Fruit fly (Drosophila melanogaster) whole organism, embryonic: ENCODE data around the gene Sfp77F.

Experiments
- Antp ChIP-seq: fragments of 200-800 bp; sonication (Bioruptor generic); optimal IDR thresholded peaks from 3 replicates; lab custom pipeline; 2016; ENCODE audit warnings: missing biosample characterization, missing genetic modification characterization
- Atf3 ChIP-seq: fragments of 200-800 bp; sonication (Bioruptor generic); optimal IDR thresholded peaks from 3 replicates; lab custom pipeline; 2016; ENCODE audit warnings: missing biosample characterization, missing genetic modification characterization
- CG10979 ChIP-seq: fragments of 200-800 bp; sonication (Bioruptor generic); optimal IDR thresholded peaks from 2 replicates; lab custom pipeline; 2018; ENCODE audit warnings: missing biosample characterization, mild to moderate bottlenecking, missing genetic modification characterization, moderate library complexity
- CG11723 ChIP-seq: fragments of 200-800 bp; sonication (Bioruptor generic); optimal IDR thresholded peaks from 2 replicates; lab custom pipeline; 2017; ENCODE audit warnings: missing biosample characterization, mild to moderate bottlenecking, missing genetic modification characterization
- CG1233 ChIP-seq: fragments of 200-800 bp; sonication (Bioruptor generic); optimal IDR thresholded peaks from 4 replicates; lab custom pipeline; 2018; ENCODE audit warnings: missing biosample characterization, mild to moderate bottlenecking, missing genetic modification characterization
- CG13123 ChIP-seq: fragments of 200-800 bp; sonication (Bioruptor generic); optimal IDR thresholded peaks from 2 replicates; lab custom pipeline; 2016; ENCODE audit warnings: missing biosample characterization, missing genetic modification characterization
- CG14667 ChIP-seq: fragments of 200-800 bp; sonication (Bioruptor generic); IDR thresholded peaks from 2 replicates; pipeline ENCODE4 v1.3.6; 2022; ENCODE audit warnings: missing biosample characterization, missing genetic modification characterization
- CG1602 ChIP-seq: fragments of 200-800 bp; sonication (Bioruptor generic); optimal IDR thresholded peaks from 3 replicates; lab custom pipeline; 2016; ENCODE audit warnings: missing biosample characterization, missing genetic modification characterization
- CG16779 ChIP-seq: fragments of 200-800 bp; sonication (Bioruptor generic); IDR thresholded peaks from 2 replicates; pipeline ENCODE4 v1.3.6; 2022; ENCODE audit warnings: missing biosample characterization, missing genetic modification characterization
- CG16815 ChIP-seq: fragments of 200-800 bp; sonication (Bioruptor generic); optimal IDR thresholded peaks from 3 replicates; lab custom pipeline; 2017; ENCODE audit warnings: missing biosample characterization, mild to moderate bottlenecking, missing genetic modification characterization
- CG16863 ChIP-seq: fragments of 200-800 bp; sonication (Bioruptor generic); optimal IDR thresholded peaks from 3 replicates; lab custom pipeline; 2016; ENCODE audit warnings: missing biosample characterization, missing genetic modification characterization
- CG18619 ChIP-seq: fragments of 200-800 bp; sonication (Bioruptor generic); optimal IDR thresholded peaks from 3 replicates; lab custom pipeline; 2017; ENCODE audit warnings: missing biosample characterization, mild to moderate bottlenecking, missing genetic modification characterization
- CG30431 ChIP-seq: fragments of 200-800 bp; sonication (Bioruptor generic); optimal IDR thresholded peaks from 2 replicates; lab custom pipeline; 2017; ENCODE audit warnings: missing biosample characterization, missing genetic modification characterization
- CG3065 ChIP-seq: fragments of 200-800 bp; sonication (Bioruptor generic); optimal IDR thresholded peaks from 2 replicates; lab custom pipeline; 2016; ENCODE audit warnings: missing biosample characterization, missing genetic modification characterization
- CG3163 ChIP-seq: fragments of 200-800 bp; sonication (Bioruptor generic); optimal IDR thresholded peaks from 3 replicates; lab custom pipeline; 2016; ENCODE audit warnings: missing biosample characterization, missing genetic modification characterization
- CG32767 ChIP-seq: fragments of 200-800 bp; sonication (Bioruptor generic); IDR thresholded peaks from 2 replicates; pipeline ENCODE4 v1.3.6; 2022; ENCODE audit warnings: missing biosample characterization, missing genetic modification characterization
- CG4617 ChIP-seq: fragments of 200-800 bp; sonication (Bioruptor generic); optimal IDR thresholded peaks from 3 replicates; lab custom pipeline; 2016; ENCODE audit warnings: missing biosample characterization, missing genetic modification characterization, borderline replicate concordance
- CG6854 ChIP-seq: fragments of 200-800 bp; sonication (Bioruptor generic); optimal IDR thresholded peaks from 3 replicates; lab custom pipeline; 2017; ENCODE audit warnings: missing biosample characterization, mild to moderate bottlenecking, missing genetic modification characterization
- CG7357 ChIP-seq: fragments of 200-800 bp; sonication (Bioruptor generic); IDR thresholded peaks from 3 replicates; pipeline ENCODE4 v1.3.6; 2022; ENCODE audit warnings: missing biosample characterization, missing genetic modification characterization
- CG8478 ChIP-seq: fragments of >200 bp; optimal IDR thresholded peaks from 2 replicates; lab custom pipeline; 2018
- CG8924 ChIP-seq: fragments of 200-800 bp; optimal IDR thresholded peaks from 3 replicates; lab custom pipeline; 2019; ENCODE audit warnings: missing biosample characterization, mild to moderate bottlenecking, missing genetic modification characterization, moderate library complexity
- CG9609 ChIP-seq: fragments of 200-800 bp; sonication (Bioruptor generic); optimal IDR thresholded peaks from 3 replicates; lab custom pipeline; 2016; ENCODE audit warnings: missing biosample characterization, missing genetic modification characterization
- CoRest ChIP-seq: fragments of 200-800 bp; sonication (Bioruptor generic); optimal IDR thresholded peaks from 3 replicates; lab custom pipeline; 2018; ENCODE audit warnings: missing biosample characterization, mild to moderate bottlenecking, missing genetic modification characterization, moderate library complexity
- Dbx ChIP-seq: fragments of 200-800 bp; sonication (Bioruptor generic); IDR thresholded peaks from 3 replicates; pipeline ENCODE4 v1.3.6; 2022; ENCODE audit warnings: missing biosample characterization, missing genetic modification characterization
- Dip3 ChIP-seq: fragments of 200-800 bp; sonication (Bioruptor generic); optimal IDR thresholded peaks from 3 replicates; lab custom pipeline; 2016; ENCODE audit warnings: missing biosample characterization, missing genetic modification characterization
- Gug ChIP-seq: fragments of 200-800 bp; sonication (Bioruptor generic); IDR thresholded peaks from 4 replicates; pipeline ENCODE4 v1.3.6; 2022; ENCODE audit warnings: missing biosample characterization, missing genetic modification characterization
- Hsf ChIP-seq: fragments of 200-800 bp; sonication (Bioruptor generic); optimal IDR thresholded peaks from 3 replicates; lab custom pipeline; 2016; ENCODE audit warnings: missing biosample characterization, missing genetic modification characterization
- MESR4 ChIP-seq: fragments of 200-800 bp; sonication (Bioruptor generic); optimal IDR thresholded peaks from 2 replicates; lab custom pipeline; 2018; ENCODE audit warnings: missing biosample characterization, mild to moderate bottlenecking, missing genetic modification characterization, moderate library complexity
- Meics ChIP-seq: fragments of 200-800 bp; sonication (Bioruptor generic); optimal IDR thresholded peaks from 2 replicates; lab custom pipeline; 2017; ENCODE audit warnings: missing biosample characterization, mild to moderate bottlenecking, missing genetic modification characterization
- Neu2 ChIP-seq: fragments of 200-800 bp; sonication (Bioruptor generic); optimal IDR thresholded peaks from 3 replicates; lab custom pipeline; 2016; ENCODE audit warnings: missing biosample characterization, missing genetic modification characterization, borderline replicate concordance
- Poxn ChIP-seq: fragments of 200-800 bp; sonication (Bioruptor generic); IDR thresholded peaks from 2 replicates; pipeline ENCODE4 v1.3.6; 2022; ENCODE audit warnings: missing biosample characterization, missing genetic modification characterization
- Usf ChIP-seq: fragments of 200-800 bp; sonication (Bioruptor generic); optimal IDR thresholded peaks from 2 replicates; lab custom pipeline; 2017; ENCODE audit warnings: missing genotype, missing biosample characterization, missing genetic modification characterization
- ash1 ChIP-seq: fragments of 200-800 bp; sonication (Bioruptor generic); optimal IDR thresholded peaks from 2 replicates; lab custom pipeline; 2018; ENCODE audit warnings: missing biosample characterization, mild to moderate bottlenecking, missing genetic modification characterization
- bsh ChIP-seq, 2 experiments: fragments of 200-800 bp; sonication (Bioruptor generic); optimal IDR thresholded peaks; 2 replicates each; lab custom pipeline; 2017 to 2018; ENCODE audit warnings: mild to moderate bottlenecking in 2 of 2, missing biosample characterization in 2 of 2, missing genetic modification characterization in 2 of 2, moderate library complexity in 1 of 2
- chif ChIP-seq, 2 experiments: fragments of 200-800 bp; sonication (Bioruptor generic); optimal IDR thresholded peaks; 3 replicates each; lab custom pipeline; 2016; ENCODE audit warnings: missing biosample characterization in 2 of 2, missing genetic modification characterization in 2 of 2
- chm ChIP-seq: fragments of 200-800 bp; sonication (Bioruptor generic); IDR thresholded peaks from 2 replicates; pipeline ENCODE4 v1.3.6; 2022; ENCODE audit warnings: missing biosample characterization, missing genetic modification characterization
- dmrt11E ChIP-seq: fragments of 200-800 bp; sonication (Bioruptor generic); optimal IDR thresholded peaks from 3 replicates; lab custom pipeline; 2018; ENCODE audit warnings: missing biosample characterization, mild to moderate bottlenecking, missing genetic modification characterization, moderate library complexity
- eyg ChIP-seq: fragments of 200-800 bp; sonication (Bioruptor generic); optimal IDR thresholded peaks from 3 replicates; lab custom pipeline; 2016; ENCODE audit warnings: missing biosample characterization, missing genetic modification characterization
- fu2 ChIP-seq: fragments of 200-800 bp; sonication (Bioruptor generic); optimal IDR thresholded peaks from 2 replicates; lab custom pipeline; 2016; ENCODE audit warnings: missing biosample characterization, missing genetic modification characterization
- gce ChIP-seq: fragments of 200-800 bp; sonication (Bioruptor generic); IDR thresholded peaks from 3 replicates; pipeline ENCODE4 v1.3.6; 2022; ENCODE audit warnings: missing biosample characterization, missing genetic modification characterization
- inv ChIP-seq: fragments of 200-800 bp; sonication (Bioruptor generic); IDR thresholded peaks from 2 replicates; pipeline ENCODE4 v1.3.6; 2022; ENCODE audit warnings: missing biosample characterization, missing genetic modification characterization; ENCODE audit not compliant: partially characterized antibody
- nerfin-2 ChIP-seq: fragments of 200-800 bp; sonication (Bioruptor generic); IDR thresholded peaks from 2 replicates; pipeline ENCODE4 v1.3.6; 2022; ENCODE audit warnings: missing biosample characterization, missing genetic modification characterization; ENCODE audit not compliant: partially characterized antibody
- nmo ChIP-seq: fragments of 200-800 bp; sonication (Bioruptor generic); optimal IDR thresholded peaks from 2 replicates; lab custom pipeline; 2018; ENCODE audit warnings: missing biosample characterization, mild to moderate bottlenecking, missing genetic modification characterization, moderate library complexity
- salm ChIP-seq: fragments of 200-800 bp; sonication (Bioruptor generic); optimal IDR thresholded peaks from 2 replicates; lab custom pipeline; 2018; ENCODE audit warnings: missing biosample characterization, mild to moderate bottlenecking, missing genetic modification characterization
- sisA ChIP-seq: fragments of 200-800 bp; sonication (Bioruptor generic); IDR thresholded peaks from 2 replicates; pipeline ENCODE4 v1.3.6; 2022; ENCODE audit warnings: missing biosample characterization, missing genetic modification characterization
- so ChIP-seq: fragments of 200-800 bp; sonication (Bioruptor generic); IDR thresholded peaks from 3 replicates; pipeline ENCODE4 v1.3.6; 2022; ENCODE audit warnings: missing biosample characterization, missing genetic modification characterization
- sob ChIP-seq: fragments of 200-800 bp; sonication (Bioruptor generic); IDR thresholded peaks from 2 replicates; pipeline ENCODE4 v1.3.6; 2022; ENCODE audit warnings: missing biosample characterization, missing genetic modification characterization
- tio ChIP-seq: fragments of 200-800 bp; sonication (Bioruptor generic); optimal IDR thresholded peaks from 2 replicates; lab custom pipeline; 2017; ENCODE audit warnings: missing biosample characterization, missing genetic modification characterization, inconsistent platforms
- toy ChIP-seq: fragments of 200-800 bp; sonication (Bioruptor generic); IDR thresholded peaks from 2 replicates; pipeline ENCODE4 v1.3.6; 2022; ENCODE audit warnings: missing biosample characterization, missing genetic modification characterization
- vnd ChIP-seq: fragments of 200-800 bp; sonication (Bioruptor generic); IDR thresholded peaks from 3 replicates; pipeline ENCODE4 v1.3.6; 2022; ENCODE audit warnings: missing biosample characterization, missing genetic modification characterization; ENCODE audit not compliant: partially characterized antibody
- zfh1 ChIP-seq: fragments of 200-800 bp; sonication (Bioruptor generic); IDR thresholded peaks from 3 replicates; pipeline ENCODE4 v1.3.6; 2022; ENCODE audit warnings: missing biosample characterization, missing genetic modification characterization

The Sfp77F gene

DNA sequence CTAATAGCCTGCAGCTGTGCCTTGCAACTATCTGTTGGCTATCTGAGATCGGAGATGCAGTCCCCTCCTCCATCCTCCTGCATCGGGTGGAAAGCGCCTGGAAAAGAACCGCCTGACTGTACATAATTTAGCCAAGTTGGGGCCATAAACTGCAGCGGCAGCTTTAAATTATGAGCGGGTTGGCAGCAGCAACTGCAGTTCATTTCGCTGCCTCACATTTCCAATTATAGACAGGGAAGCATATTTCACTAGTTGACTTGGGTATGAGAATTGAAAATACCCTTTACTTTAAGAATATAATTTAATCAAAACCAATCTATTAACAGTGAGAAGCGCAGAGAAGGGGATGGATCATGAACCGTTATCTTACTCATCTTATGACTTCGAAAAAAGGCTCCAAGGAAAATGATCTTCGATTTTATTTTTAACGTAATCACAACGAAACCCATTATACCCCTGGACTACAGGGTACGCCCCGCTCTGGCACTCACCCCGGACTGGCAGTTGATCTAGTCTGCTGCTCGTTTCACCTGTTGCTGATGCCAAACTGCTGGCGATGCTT, 25.9 kb upstream of the Sfp77F start (continued):
- TF ChIP-seq chif (GFP tag; optimal IDR thresholded peaks at IDR 0.05; lab: Kevin White, UChicago) (peak; percentile 53 to 76), CG30431 (GFP tag; lab: Kevin White, UChicago) (peak; percentile 53), MESR4 (GFP tag; lab: Kevin White, UChicago) (no peak), inv (no peak), Poxn (GFP tag; lab: Robert Waterston, UW) (no peak), CG16863 (GFP tag; lab: Kevin White, UChicago) (peak; percentile 6), fu2 (GFP tag; lab: Kevin White, UChicago) (no peak), zfh1 (GFP tag; lab: Robert Waterston, UW) (peak; percentile 79; the same call in 2 of the 3 replicates), CG16815 (GFP tag; lab: Kevin White, UChicago) (peak; percentile 46), tio (peak; percentile 14), Usf (GFP tag; lab: Kevin White, UChicago) (peak; percentile 34), CG18619 (GFP tag; lab: Kevin White, UChicago) (no peak), so (no peak), sob (GFP tag; lab: Robert Waterston, UW) (no peak), vnd (GFP tag; lab: Robert Waterston, UW) (no peak), sisA (GFP tag; lab: Robert Waterston, UW) (no peak), salm (no peak), Atf3 (GFP tag; lab: Kevin White, UChicago) (peak; percentile 31), CG1602 (peak; percentile 30), Gug (GFP tag; lab: Robert Waterston, UW) (0 out of 4 replicates have a peak, but pooled peaks have one; percentile 25), Dip3 (GFP tag; lab: Kevin White, UChicago) (no peak), CG8478 (lab: Kevin White, UChicago) (no peak), CG13123 (GFP tag; lab: Kevin White, UChicago) (no peak), Dbx (no peak), CG1233 (GFP tag; lab: Kevin White, UChicago) (no peak), CG14667 (GFP tag; lab: Robert Waterston, UW) (peak; percentile 15; the same call in 1 of the 2 replicates), CG3163 (no peak), CG32767 (GFP tag; lab: Robert Waterston, UW) (0 out of 2 replicates have a peak, but pooled peaks have one; percentile 24), bsh (GFP tag; optimal IDR thresholded peaks at IDR 0.05; lab: Kevin White, UChicago) (peak; percentile 76 to 83), Antp (peak; percentile 2), CG11723 (GFP tag; lab: Kevin White, UChicago) (no peak), CG3065 (GFP tag; lab: Kevin White, UChicago) (no peak), chm (GFP tag; lab: Robert Waterston, UW) (no peak), CG7357 (GFP tag; lab: Robert Waterston, UW) (no peak), dmrt11E (tag; lab: Kevin White, UChicago) (peak; percentile 82), Neu2 (GFP tag; lab: Kevin White, UChicago) (no peak), CG4617 (GFP tag; lab: Kevin White, UChicago) (no peak), nmo (peak; percentile 70), Meics (GFP tag; lab: Kevin White, UChicago) (no peak), CG16779 (GFP tag; lab: Robert Waterston, UW) (no peak), toy (GFP tag; lab: Robert Waterston, UW) (no peak), CG10979 (tag; lab: Kevin White, UChicago) (peak; percentile 73), CoRest (tag; lab: Kevin White, UChicago) (peak; percentile 38), eyg (GFP tag; lab: Kevin White, UChicago) (no peak), CG8924 (tag; lab: Kevin White, UChicago) (peak; percentile 56), CG6854 (GFP tag; lab: Kevin White, UChicago) (no peak), Hsf (GFP tag; lab: Kevin White, UChicago) (peak; percentile 52), nerfin-2 (no peak), CG9609 (GFP tag; lab: Kevin White, UChicago) (peak; percentile 41), ash1 (GFP tag; lab: Kevin White, UChicago) (no peak), gce (GFP tag; lab: Robert Waterston, UW) (no peak)
